Fruit fly (Drosophila melanogaster) Kc167 (cell line): ENCODE data around the gene mol.

Source experiments
- Myc ChIP-seq: fragments of >200 bp; optimal IDR thresholded peaks from 2 replicates; lab custom pipeline; 2017; ENCODE audit warnings: missing external identifiers
- Sin3A ChIP-seq: fragments of >200 bp; optimal IDR thresholded peaks from 2 replicates; lab custom pipeline; 2018; ENCODE audit warnings: missing external identifiers
- h ChIP-seq: fragments of >200 bp; optimal IDR thresholded peaks from 3 replicates; lab custom pipeline; 2018; ENCODE audit warnings: missing external identifiers
- insv ChIP-seq: fragments of >200 bp; optimal IDR thresholded peaks from 3 replicates; lab custom pipeline; 2018; ENCODE audit warnings: missing external identifiers
- psq ChIP-seq: fragments of >200 bp; optimal IDR thresholded peaks from 2 replicates; lab custom pipeline; 2017; ENCODE audit warnings: missing external identifiers
- ttk ChIP-seq: sonication (Bioruptor generic); optimal IDR thresholded peaks from 2 replicates; lab custom pipeline; 2017; ENCODE audit warnings: missing external identifiers

DNA sequence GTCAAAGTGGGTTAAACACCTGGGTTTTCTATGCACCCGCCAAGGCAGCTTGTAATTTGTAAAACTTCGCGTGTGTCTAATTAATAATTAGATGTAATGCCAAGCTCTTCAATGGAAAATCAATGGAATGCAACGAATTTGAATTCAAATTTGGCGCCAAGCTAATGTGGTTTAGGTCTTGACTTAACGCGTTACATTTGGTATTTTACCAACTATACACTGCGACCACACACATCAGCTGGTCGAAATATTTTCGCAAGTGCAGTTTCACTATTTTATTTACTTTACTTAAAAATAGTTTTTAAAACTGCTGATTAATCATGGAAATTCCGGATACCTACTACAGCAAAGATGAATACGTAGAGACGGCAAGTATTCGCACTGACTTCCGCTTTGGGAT lies 8.1 kb upstream of the mol start, which contains the start of gene DCTN5-p25:
- TF ChIP-seq ttk (lab: Kevin White, UChicago) (no peak), h (lab: Kevin White, UChicago) (no peak), psq (lab: Kevin White, UChicago) (no peak), Sin3A (lab: Kevin White, UChicago) (no peak), insv (lab: Kevin White, UChicago) (no peak), Myc (lab: Kevin White, UChicago) (no peak)
